ENCODE assay signal across 6 worm cellular contexts in genomic region chrV:2324260-2324659, ce11.
TF ChIP-seq lines count a peak whose summit lies in the region.

No protein-coding gene starts in this region.

TF ChIP-seq in whole organism, L1 larva, 84 proteins besides CTCF, POLR2A, EP300 and RAD21:
- TF ChIP-seq ets-5 (GFP tag; IDR thresholded peaks at IDR 0.05; lab: Robert Waterston, UW) = no peak
- no peak for TF ChIP-seq fkh-10 (GFP tag; optimal IDR thresholded peaks at IDR 0.05; lab: Kevin White, UChicago)
- peak; percentile 99 for TF ChIP-seq elt-2 (tag; optimal IDR thresholded peaks at IDR 0.05; lab: Kevin White, UChicago)
- no peak for TF ChIP-seq isw-1 (GFP tag; IDR thresholded peaks at IDR 0.05; lab: Robert Waterston, UW)
- TF ChIP-seq pqm-1 (tag; optimal IDR thresholded peaks at IDR 0.05; lab: Kevin White, UChicago) = peak; percentile 72
- no peak for TF ChIP-seq efl-1 (optimal IDR thresholded peaks at IDR 0.05; lab: Kevin White, UChicago)
- TF ChIP-seq efl-1 (GFP tag; optimal IDR thresholded peaks at IDR 0.05 in 1 of 2; lab: Kevin White, UChicago) = peak in 1 of 2 experiments; percentile 7
- TF ChIP-seq lin-35 (GFP tag; optimal IDR thresholded peaks at IDR 0.05; lab: Kevin White, UChicago) = peak in 1 of 2 experiments; percentile 14
- no peak for TF ChIP-seq pax-3 (tag; optimal IDR thresholded peaks at IDR 0.05; lab: Kevin White, UChicago)
- peak; percentile 48 for TF ChIP-seq jun-1 (tag; optimal IDR thresholded peaks at IDR 0.05; lab: Kevin White, UChicago)
- peak; percentile 59 for TF ChIP-seq nhr-71 (tag; optimal IDR thresholded peaks at IDR 0.05; lab: Kevin White, UChicago)

TF ChIP-seq in whole organism, L2 larva, 48 proteins besides CTCF, POLR2A, EP300 and RAD21:
- TF ChIP-seq crh-2 (tag; optimal IDR thresholded peaks at IDR 0.05; lab: Kevin White, UChicago) (peak; percentile 19), snpc-4 (tag; optimal IDR thresholded peaks at IDR 0.05; lab: Kevin White, UChicago) (no peak), egl-27 (tag; optimal IDR thresholded peaks at IDR 0.05; lab: Kevin White, UChicago) (no peak), Y55F3AM.14 (GFP tag; optimal IDR thresholded peaks at IDR 0.05; lab: Kevin White, UChicago) (no peak), lin-13 (GFP tag; optimal IDR thresholded peaks at IDR 0.05; lab: Kevin White, UChicago) (no peak), unc-55 (GFP tag; optimal IDR thresholded peaks at IDR 0.05; lab: Kevin White, UChicago) (no peak), unc-62 (GFP tag; optimal IDR thresholded peaks at IDR 0.05; lab: Kevin White, UChicago) (no peak), sma-9 (GFP tag; optimal IDR thresholded peaks at IDR 0.05; lab: Kevin White, UChicago) (peak; percentile 78), sma-9 (tag; optimal IDR thresholded peaks at IDR 0.05; lab: Kevin White, UChicago) (no peak), ZK546.5 (tag; optimal IDR thresholded peaks at IDR 0.05; lab: Kevin White, UChicago) (no peak), nhr-6 (tag; optimal IDR thresholded peaks at IDR 0.05; lab: Kevin White, UChicago) (no peak), skn-1 (tag; optimal IDR thresholded peaks at IDR 0.05; lab: Kevin White, UChicago) (peak; percentile 80), nhr-129 (tag; optimal IDR thresholded peaks at IDR 0.05; lab: Kevin White, UChicago) (no peak), peb-1 (tag; optimal IDR thresholded peaks at IDR 0.05; lab: Kevin White, UChicago) (no peak), mdl-1 (tag; optimal IDR thresholded peaks at IDR 0.05; lab: Kevin White, UChicago) (no peak), fos-1 (tag; optimal IDR thresholded peaks at IDR 0.05; lab: Kevin White, UChicago) (peak; percentile 72)
TF ChIP-seq in whole organism, L2 larva: peak in this region for 4.

TF ChIP-seq in whole organism, L3 larva, 47 proteins besides CTCF, POLR2A, EP300 and RAD21:
- TF ChIP-seq aly-2 (tag; optimal IDR thresholded peaks at IDR 0.05; lab: Kevin White, UChicago) (no peak), elt-2 (tag; optimal IDR thresholded peaks at IDR 0.05; lab: Kevin White, UChicago) (peak; percentile 98), R02D3.7 (tag; optimal IDR thresholded peaks at IDR 0.05; lab: Kevin White, UChicago) (no peak), pqm-1 (tag; optimal IDR thresholded peaks at IDR 0.05; lab: Kevin White, UChicago) (peak; percentile 99), skn-1 (tag; optimal IDR thresholded peaks at IDR 0.05; lab: Kevin White, UChicago) (peak; percentile 54), nhr-25 (tag; optimal IDR thresholded peaks at IDR 0.05; lab: Kevin White, UChicago) (no peak), nfya-1 (tag; optimal IDR thresholded peaks at IDR 0.05; lab: Kevin White, UChicago; ENCODE audit: insufficient read depth) (no peak)

TF ChIP-seq in whole organism, L4 larva, 104 proteins besides CTCF, POLR2A, EP300 and RAD21 (continues in another document):
- no peak for TF ChIP-seq ceh-62 (tag; optimal IDR thresholded peaks at IDR 0.05; lab: Kevin White, UChicago)
- no peak for TF ChIP-seq mxl-3 (GFP tag; optimal IDR thresholded peaks at IDR 0.05; lab: Kevin White, UChicago)
- peak in 1 of 2 experiments; percentile 84 for TF ChIP-seq unc-62 (GFP tag; optimal IDR thresholded peaks at IDR 0.05 in 1 of 2; lab: Kevin White, UChicago)
- TF ChIP-seq unc-62 (tag; optimal IDR thresholded peaks at IDR 0.05; lab: Kevin White, UChicago) = no peak
- TF ChIP-seq lin-39 (tag; optimal IDR thresholded peaks at IDR 0.05; lab: Kevin White, UChicago) = no peak
- TF ChIP-seq dmd-8 (GFP tag; IDR thresholded peaks at IDR 0.05; lab: Robert Waterston, UW) = no peak
- TF ChIP-seq lsy-2 (tag; optimal IDR thresholded peaks at IDR 0.05; lab: Kevin White, UChicago) = no peak
- TF ChIP-seq nhr-111 (GFP tag; optimal IDR thresholded peaks at IDR 0.05; lab: Kevin White, UChicago) = no peak
- TF ChIP-seq jun-1 (tag; optimal IDR thresholded peaks at IDR 0.05; lab: Kevin White, UChicago) = no peak
- no peak for TF ChIP-seq unc-39 (tag; optimal IDR thresholded peaks at IDR 0.05; lab: Kevin White, UChicago)
- no peak for TF ChIP-seq nhr-41 (GFP tag; IDR thresholded peaks at IDR 0.05; lab: Robert Waterston, UW)
- peak; percentile 69; the same call in 1 of the 2 replicates for TF ChIP-seq lin-1 (GFP tag; IDR thresholded peaks at IDR 0.05; lab: Robert Waterston, UW)
- TF ChIP-seq ceh-44 (GFP tag; IDR thresholded peaks at IDR 0.05; lab: Robert Waterston, UW) = no peak
- TF ChIP-seq daf-19 (GFP tag; conservative IDR thresholded peaks at IDR 0.05; lab: Robert Waterston, UW) = no peak
- TF ChIP-seq ceh-32 (tag; optimal IDR thresholded peaks at IDR 0.05; lab: Kevin White, UChicago; ENCODE audit: poor library complexity) = no peak
- no peak for TF ChIP-seq aly-2 (tag; optimal IDR thresholded peaks at IDR 0.05; lab: Kevin White, UChicago)
- TF ChIP-seq ama-1 (optimal IDR thresholded peaks at IDR 0.05; lab: Kevin White, UChicago) = no peak
- peak; percentile 85 for TF ChIP-seq nhr-28 (tag; optimal IDR thresholded peaks at IDR 0.05; lab: Kevin White, UChicago)
- no peak for TF ChIP-seq nhr-6 (tag; optimal IDR thresholded peaks at IDR 0.05; lab: Kevin White, UChicago)
- no peak for TF ChIP-seq unc-130 (GFP tag; optimal IDR thresholded peaks at IDR 0.05; lab: Kevin White, UChicago)
- no peak for TF ChIP-seq R02D3.7 (tag; optimal IDR thresholded peaks at IDR 0.05; lab: Kevin White, UChicago)
- TF ChIP-seq lin-13 (GFP tag; optimal IDR thresholded peaks at IDR 0.05; lab: Kevin White, UChicago) = no peak

TF ChIP-seq in whole organism, late embryonic, 69 proteins besides CTCF, POLR2A, EP300 and RAD21:
- TF ChIP-seq elt-2 (tag; optimal IDR thresholded peaks at IDR 0.05; lab: Kevin White, UChicago) (peak; percentile 93), fax-1 (tag; optimal IDR thresholded peaks at IDR 0.05; lab: Kevin White, UChicago) (no peak)

TF ChIP-seq in whole organism, young adult, 124 proteins besides CTCF, POLR2A, EP300 and RAD21:
- 0 out of 2 replicates have a peak, but pooled peaks have one; percentile 12 for TF ChIP-seq dox-1 (GFP tag; IDR thresholded peaks at IDR 0.05; lab: Robert Waterston, UW)
- TF ChIP-seq lir-1 (GFP tag; conservative IDR thresholded peaks at IDR 0.05; lab: Robert Waterston, UW) = no peak
- no peak for TF ChIP-seq lin-26 (GFP tag; IDR thresholded peaks at IDR 0.05; lab: Robert Waterston, UW)
- peak; percentile 85 for TF ChIP-seq nhr-80 (tag; optimal IDR thresholded peaks at IDR 0.05; lab: Kevin White, UChicago)
